Worm (Caenorhabditis elegans) whole organism, L4/young adult: Measurements from ENCODE around the gene F13B6.2.

Source experiments
- W03F9.2 ChIP-seq: fragments of 150-350 bp; optimal IDR thresholded peaks from 2 replicates; lab custom pipeline; 2014; ENCODE audit warnings: missing biosample characterization, missing genetic modification characterization
- him-1 ChIP-seq: sonication (generic microtip); optimal IDR thresholded peaks from 2 replicates; lab custom pipeline; 2016; ENCODE audit warnings: missing genotype, missing genetic modification reagents, missing genetic modification characterization, missing compliant biosample characterization

DNA sequence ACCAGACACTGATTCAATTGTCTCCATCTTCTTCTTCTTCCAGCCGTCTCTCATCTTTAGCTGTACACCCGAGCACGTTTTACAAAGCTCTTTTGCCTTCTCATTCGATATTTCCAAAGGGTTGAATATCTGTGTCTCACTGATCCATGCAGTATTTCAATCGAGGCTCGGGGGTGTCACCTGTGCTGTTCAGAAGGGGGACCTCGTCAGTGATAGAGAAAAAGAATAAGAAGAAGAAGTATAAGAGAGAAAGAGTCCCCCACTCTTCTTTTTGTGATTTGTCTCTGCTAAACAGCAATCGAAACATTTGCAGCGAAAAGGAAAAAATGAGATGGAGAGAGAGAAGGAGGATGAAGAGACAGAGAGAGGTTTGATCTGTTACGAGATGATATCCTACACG is 34.1 kb downstream of the F13B6.2 start:
- TF ChIP-seq him-1 (tag; lab: Kevin White, UChicago) (no peak), W03F9.2 (tag; lab: Kevin White, UChicago) (no peak)
